Worm (Caenorhabditis elegans) whole organism, young adult: ENCODE results near the gene nhr-4.

Experiments used
- dpff-1 ChIP-seq: sonication (generic microtip); optimal IDR thresholded peaks from 2 replicates; lab custom pipeline; 2017; ENCODE audit warnings: mild to moderate bottlenecking, missing genetic modification characterization, missing compliant biosample characterization
- hlh-26 ChIP-seq: fragments of 200-800 bp; sonication (Bioruptor generic); conservative IDR thresholded peaks from 2 replicates; pipeline ENCODE4 v1.3.6; 2022; ENCODE audit warnings: missing genetic modification reagents, missing genetic modification characterization, missing compliant biosample characterization
- nhr-27 ChIP-seq: fragments of 200-800 bp; sonication (Bioruptor generic); optimal IDR thresholded peaks from 2 replicates; lab custom pipeline; 2018; ENCODE audit warnings: mild to moderate bottlenecking, missing genetic modification characterization, moderate library complexity, missing compliant biosample characterization
- somi-1 ChIP-seq: fragments of 200-800 bp; sonication (Bioruptor generic); optimal IDR thresholded peaks from 2 replicates; lab custom pipeline; 2018; ENCODE audit warnings: mild to moderate bottlenecking, missing genetic modification characterization, missing compliant biosample characterization
- ztf-25 ChIP-seq: fragments of 200-800 bp; sonication (Bioruptor generic); IDR thresholded peaks from 2 replicates; pipeline ENCODE4 v1.3.6; 2022; ENCODE audit warnings: missing genetic modification reagents, missing genetic modification characterization, missing compliant biosample characterization

- TF ChIP-seq nhr-27 (tag; lab: Kevin White, UChicago) (no peak), hlh-26 (GFP tag; lab: Robert Waterston, UW) (no peak), dpff-1 (tag; lab: Kevin White, UChicago) (no peak), somi-1 (GFP tag; lab: Kevin White, UChicago) (no peak), ztf-25 (GFP tag; lab: Robert Waterston, UW) (no peak)
Measured at ce11 chrIV:9899227-9899626, 20.1 kb downstream of the nhr-4 start.
